Worm (Caenorhabditis elegans) whole organism, late embryonic: ENCODE measurements around the gene ZK1098.9.

Experiments used
- C08G9.2 ChIP-seq: sonication (generic microtip); optimal IDR thresholded peaks from 2 replicates; lab custom pipeline; 2016; ENCODE audit warnings: mild to moderate bottlenecking, missing genetic modification characterization, moderate library complexity, missing compliant biosample characterization
- C38D4.7 ChIP-seq: fragments of 200-800 bp; sonication (Bioruptor generic); optimal IDR thresholded peaks from 2 replicates; lab custom pipeline; 2018; ENCODE audit warnings: mild to moderate bottlenecking, missing genetic modification characterization, moderate library complexity, missing compliant biosample characterization
- T23F11.4 ChIP-seq: fragments of 200-800 bp; sonication (Bioruptor generic); optimal IDR thresholded peaks from 2 replicates; lab custom pipeline; 2018; ENCODE audit warnings: mild to moderate bottlenecking, missing genetic modification characterization, missing compliant biosample characterization
- Y22D7AL.16 ChIP-seq: sonication (generic microtip); optimal IDR thresholded peaks from 2 replicates; lab custom pipeline; 2016; ENCODE audit warnings: missing genetic modification characterization, missing compliant biosample characterization
- ahr-1 ChIP-seq: sonication (generic microtip); optimal IDR thresholded peaks from 2 replicates; lab custom pipeline; 2016; ENCODE audit warnings: missing genetic modification characterization, missing compliant biosample characterization
- ceh-22 ChIP-seq: sonication (generic microtip); optimal IDR thresholded peaks from 2 replicates; lab custom pipeline; 2017; ENCODE audit warnings: missing biosample characterization, missing genetic modification characterization
- ceh-24 ChIP-seq: sonication (generic microtip); optimal IDR thresholded peaks from 2 replicates; lab custom pipeline; 2016; ENCODE audit warnings: mild to moderate bottlenecking, missing genetic modification characterization, missing compliant biosample characterization
- ceh-30 ChIP-seq: fragments of 150-350 bp; optimal IDR thresholded peaks from 2 replicates; lab custom pipeline; 2014; ENCODE audit warnings: missing biosample characterization, missing genetic modification characterization
- ceh-45 ChIP-seq: fragments of 200-800 bp; sonication (Bioruptor generic); IDR thresholded peaks from 2 replicates; pipeline ENCODE4 v1.3.6; 2022; ENCODE audit warnings: missing genetic modification reagents, missing genetic modification characterization, missing compliant biosample characterization
- ceh-48 ChIP-seq: sonication (generic microtip); optimal IDR thresholded peaks from 2 replicates; lab custom pipeline; 2016; ENCODE audit warnings: missing genetic modification characterization, inconsistent platforms, missing compliant biosample characterization
- ceh-9 ChIP-seq: sonication (generic microtip); optimal IDR thresholded peaks from 2 replicates; lab custom pipeline; 2016; ENCODE audit warnings: mild to moderate bottlenecking, missing genetic modification characterization, inconsistent platforms, missing compliant biosample characterization
- dve-1 ChIP-seq: sonication (generic microtip); optimal IDR thresholded peaks from 2 replicates; lab custom pipeline; 2017; ENCODE audit warnings: antibody characterized with exemption, mild to moderate bottlenecking, missing genetic modification characterization, missing compliant biosample characterization
- elt-2 ChIP-seq: sonication (generic microtip); optimal IDR thresholded peaks from 2 replicates; lab custom pipeline; 2016; ENCODE audit warnings: missing genetic modification reagents, missing genetic modification characterization, missing compliant biosample characterization
- ets-4 ChIP-seq: sonication (generic microtip); optimal IDR thresholded peaks from 2 replicates; lab custom pipeline; 2016; ENCODE audit warnings: missing genetic modification characterization, missing compliant biosample characterization
- fax-1 ChIP-seq: sonication (generic microtip); optimal IDR thresholded peaks from 2 replicates; lab custom pipeline; 2016; ENCODE audit warnings: missing genotype, missing genetic modification characterization, missing compliant biosample characterization
- fkh-10 ChIP-seq: fragments of 150-350 bp; optimal IDR thresholded peaks from 2 replicates; lab custom pipeline; 2014; ENCODE audit warnings: missing biosample characterization, missing genetic modification reagents, missing genetic modification characterization
- hlh-13 ChIP-seq: fragments of 200-800 bp; sonication (Bioruptor generic); optimal IDR thresholded peaks from 2 replicates; lab custom pipeline; 2018; ENCODE audit warnings: mild to moderate bottlenecking, missing genetic modification characterization, missing compliant biosample characterization
- hlh-30 ChIP-seq: sonication (generic microtip); optimal IDR thresholded peaks from 2 replicates; lab custom pipeline; 2017; ENCODE audit warnings: antibody characterized with exemption, missing genetic modification characterization, missing compliant biosample characterization; ENCODE audit not compliant: insufficient read depth
- lin-11 ChIP-seq: fragments of 200-800 bp; sonication (Bioruptor generic); optimal IDR thresholded peaks from 2 replicates; lab custom pipeline; 2018; ENCODE audit warnings: mild to moderate bottlenecking, missing genetic modification characterization, missing compliant biosample characterization
- nhr-11 ChIP-seq: fragments of 150-350 bp; optimal IDR thresholded peaks from 2 replicates; lab custom pipeline; 2014; ENCODE audit warnings: missing biosample characterization, missing genetic modification characterization
- nhr-232 ChIP-seq: sonication (generic microtip); optimal IDR thresholded peaks from 2 replicates; lab custom pipeline; 2016; ENCODE audit warnings: missing genetic modification characterization, missing compliant biosample characterization
- npax-4 ChIP-seq: sonication (generic microtip); optimal IDR thresholded peaks from 2 replicates; lab custom pipeline; 2016; ENCODE audit warnings: missing genetic modification characterization, missing compliant biosample characterization
- odd-2 ChIP-seq: sonication (generic microtip); optimal IDR thresholded peaks from 2 replicates; lab custom pipeline; 2017; ENCODE audit warnings: antibody characterized with exemption, mild to moderate bottlenecking, missing genetic modification characterization, missing compliant biosample characterization
- pag-3 ChIP-seq: sonication (generic microtip); optimal IDR thresholded peaks from 2 replicates; lab custom pipeline; 2016; ENCODE audit warnings: missing compliant biosample characterization, missing genetic modification characterization, borderline replicate concordance
- pha-2 ChIP-seq: sonication (generic microtip); optimal IDR thresholded peaks from 2 replicates; lab custom pipeline; 2017; ENCODE audit warnings: mild to moderate bottlenecking, missing genetic modification characterization, missing compliant biosample characterization
- pqm-1 ChIP-seq: sonication (generic microtip); optimal IDR thresholded peaks from 2 replicates; lab custom pipeline; 2016; ENCODE audit warnings: missing genetic modification characterization, missing compliant biosample characterization
- ref-2 ChIP-seq: sonication (generic microtip); optimal IDR thresholded peaks from 2 replicates; lab custom pipeline; 2016; ENCODE audit warnings: missing genetic modification characterization, missing compliant biosample characterization
- rnt-1 ChIP-seq: sonication (generic microtip); optimal IDR thresholded peaks from 2 replicates; lab custom pipeline; 2016; ENCODE audit warnings: missing genetic modification characterization, missing compliant biosample characterization
- sdc-2 ChIP-seq: sonication (generic microtip); optimal IDR thresholded peaks from 2 replicates; lab custom pipeline; 2016; ENCODE audit warnings: missing genotype, missing genetic modification characterization, missing compliant biosample characterization
- sox-2 ChIP-seq: fragments of 200-800 bp; sonication (Bioruptor generic); IDR thresholded peaks from 2 replicates; pipeline ENCODE4 v1.3.6; 2022; ENCODE audit warnings: missing genetic modification reagents, missing genetic modification characterization, missing compliant biosample characterization
- sox-4 ChIP-seq: sonication (generic microtip); optimal IDR thresholded peaks from 2 replicates; lab custom pipeline; 2017; ENCODE audit warnings: mild to moderate bottlenecking, missing genetic modification characterization, inconsistent platforms, missing compliant biosample characterization
- syd-9 ChIP-seq: sonication (generic microtip); optimal IDR thresholded peaks from 2 replicates; lab custom pipeline; 2016; ENCODE audit warnings: mild to moderate bottlenecking, missing genetic modification characterization, moderate library complexity, missing compliant biosample characterization
- tbx-7 ChIP-seq: sonication (generic microtip); optimal IDR thresholded peaks from 2 replicates; lab custom pipeline; 2016; ENCODE audit warnings: missing genotype, missing genetic modification characterization, missing compliant biosample characterization
- ttx-3 ChIP-seq: sonication (generic microtip); optimal IDR thresholded peaks from 2 replicates; lab custom pipeline; 2016; ENCODE audit warnings: missing genetic modification reagents, missing genetic modification characterization, missing compliant biosample characterization
- unc-42 ChIP-seq: sonication (generic microtip); optimal IDR thresholded peaks from 2 replicates; lab custom pipeline; 2016; ENCODE audit warnings: missing genotype, missing genetic modification characterization, missing compliant biosample characterization
- zip-5 ChIP-seq: sonication (generic microtip); optimal IDR thresholded peaks from 2 replicates; lab custom pipeline; 2016; ENCODE audit warnings: missing genetic modification characterization, missing compliant biosample characterization
- ztf-16 ChIP-seq: sonication (generic microtip); optimal IDR thresholded peaks from 2 replicates; lab custom pipeline; 2017; ENCODE audit warnings: missing genetic modification characterization, missing compliant biosample characterization

Gene ZK1098.9

ce11 chrIII:9558463-9558862, 14.2 kb downstream of the ZK1098.9 start, which contains the start of gene C48B4.6 (continued):
- TF ChIP-seq tbx-7 (tag; lab: Kevin White, UChicago) (no peak), sox-4 (no peak), ceh-48 (tag; lab: Kevin White, UChicago) (no peak), zip-5 (tag; lab: Kevin White, UChicago) (no peak), elt-2 (tag; lab: Kevin White, UChicago) (no peak), syd-9 (tag; lab: Kevin White, UChicago) (no peak), pqm-1 (no peak)

ce11 chrIII:9559381-9559881, 15.2 kb downstream of the ZK1098.9 start, which contains the start of gene C48B4.7:
Gene C48B4.7 (minus strand): TSS chrIII:9559431.
- TF ChIP-seq ztf-16 (tag; lab: Kevin White, UChicago) (no peak), pag-3 (no peak), nhr-11 (tag; lab: Kevin White, UChicago) (no peak), hlh-30 (tag; lab: Kevin White, UChicago) (no peak), sox-2 (GFP tag; lab: Robert Waterston, UW) (no peak), ceh-45 (GFP tag; lab: Robert Waterston, UW) (no peak), ahr-1 (tag; lab: Kevin White, UChicago) (no peak)
- TF ChIP-seq, all 69 proteins: peak for 0

- TF ChIP-seq fkh-10 (GFP tag; lab: Kevin White, UChicago) (no peak), Y22D7AL.16 (tag; lab: Kevin White, UChicago) (no peak), ceh-22 (tag; lab: Kevin White, UChicago) (no peak), hlh-30 (tag; lab: Kevin White, UChicago) (no peak)
Measured at ce11 chrIII:9561158-9561557, 16.9 kb downstream of the ZK1098.9 start, which contains the start of gene C48B4.8. Gene C48B4.8 (minus strand): TSS chrIII:9561258.

- TF ChIP-seq ttx-3 (tag; lab: Kevin White, UChicago) = no peak
- no peak for TF ChIP-seq ceh-9 (tag; lab: Kevin White, UChicago)
- no peak for TF ChIP-seq T23F11.4 (GFP tag; lab: Kevin White, UChicago)
- TF ChIP-seq C08G9.2 = no peak
- no peak for TF ChIP-seq dve-1 (tag; lab: Kevin White, UChicago)
- TF ChIP-seq ets-4 = no peak
- no peak for TF ChIP-seq fax-1
- TF ChIP-seq rnt-1 (tag; lab: Kevin White, UChicago) = no peak
- no peak for TF ChIP-seq ceh-24
- no peak for TF ChIP-seq sdc-2 (tag; lab: Kevin White, UChicago)
- no peak for TF ChIP-seq npax-4 (tag; lab: Kevin White, UChicago)
- TF ChIP-seq ref-2 (tag; lab: Kevin White, UChicago) = no peak
- TF ChIP-seq sox-2 (GFP tag; lab: Robert Waterston, UW) = no peak
Measured at ce11 chrIII:9563235-9563634, 19.0 kb downstream of the ZK1098.9 start, which contains the start of gene C48B4.9. Gene C48B4.9 (minus strand): TSS chrIII:9563335.

- no peak for TF ChIP-seq npax-4 (tag; lab: Kevin White, UChicago)
- no peak for TF ChIP-seq ceh-45 (GFP tag; lab: Robert Waterston, UW)
- TF ChIP-seq pqm-1 = no peak
- no peak for TF ChIP-seq unc-42 (tag; lab: Kevin White, UChicago)
- no peak for TF ChIP-seq lin-11
- no peak for TF ChIP-seq ceh-30 (tag; lab: Kevin White, UChicago)
- no peak for TF ChIP-seq nhr-232 (tag; lab: Kevin White, UChicago)
- TF ChIP-seq pha-2 (tag; lab: Kevin White, UChicago) = no peak
- no peak for TF ChIP-seq fkh-10 (GFP tag; lab: Kevin White, UChicago)
- TF ChIP-seq dve-1 (tag; lab: Kevin White, UChicago) = no peak
- TF ChIP-seq pag-3 = no peak
- TF ChIP-seq hlh-13 = no peak
- no peak for TF ChIP-seq odd-2
- no peak for TF ChIP-seq zip-5 (tag; lab: Kevin White, UChicago)
- TF ChIP-seq C38D4.7 = no peak
Measured at ce11 chrIII:9564410-9564809, 20.2 kb downstream of the ZK1098.9 start, which contains the start of gene C48B4.10. Gene C48B4.10 (minus strand): TSS chrIII:9564510.
